Worm (Caenorhabditis elegans) whole organism, midembryonic: ENCODE results near the gene irld-66.

Experiments
- T22C8.4 ChIP-seq: fragments of 200-800 bp; sonication (Bioruptor generic); IDR thresholded peaks from 2 replicates; pipeline ENCODE4 v1.3.6; 2022; ENCODE audit warnings: missing genetic modification characterization, missing compliant biosample characterization
- cog-1 ChIP-seq: sonication (generic microtip); optimal IDR thresholded peaks from 2 replicates; lab custom pipeline; 2016; ENCODE audit warnings: missing genetic modification characterization, missing compliant biosample characterization
- flt-1 ChIP-seq: fragments of 200-800 bp; sonication (Bioruptor generic); IDR thresholded peaks from 2 replicates; pipeline ENCODE4 v1.3.6; 2022; ENCODE audit warnings: missing genetic modification characterization, missing compliant biosample characterization
- klf-2 ChIP-seq: fragments of 200-800 bp; sonication (Bioruptor generic); conservative IDR thresholded peaks from 2 replicates; pipeline ENCODE4 v1.3.6; 2022; ENCODE audit warnings: missing genetic modification reagents, missing genetic modification characterization, missing compliant biosample characterization
- med-1 ChIP-seq: sonication (generic microtip); optimal IDR thresholded peaks from 2 replicates; lab custom pipeline; 2017; ENCODE audit warnings: missing genetic modification characterization, mild to moderate bottlenecking, missing compliant biosample characterization, antibody characterized with exemption, missing genetic modification reagents; ENCODE audit not compliant: insufficient read depth
- ref-1 ChIP-seq: fragments of 200-800 bp; sonication (Bioruptor generic); conservative IDR thresholded peaks from 2 replicates; pipeline ENCODE4 v1.3.6; 2022; ENCODE audit warnings: missing genetic modification reagents, missing genetic modification characterization, missing compliant biosample characterization
- tab-1 ChIP-seq: fragments of 200-800 bp; sonication (Bioruptor generic); IDR thresholded peaks from 2 replicates; pipeline ENCODE4 v1.3.6; 2022; ENCODE audit warnings: missing genetic modification characterization, missing compliant biosample characterization
- ztf-23 ChIP-seq: fragments of 200-800 bp; sonication (Bioruptor generic); IDR thresholded peaks from 2 replicates; pipeline ENCODE4 v1.3.6; 2022; ENCODE audit warnings: missing genetic modification reagents, missing genetic modification characterization, missing compliant biosample characterization
- ztf-29 ChIP-seq: fragments of 200-800 bp; sonication (Bioruptor generic); IDR thresholded peaks from 2 replicates; pipeline ENCODE4 v1.3.6; 2022; ENCODE audit warnings: missing genetic modification reagents, missing genetic modification characterization, missing compliant biosample characterization

Gene irld-66

DNA sequence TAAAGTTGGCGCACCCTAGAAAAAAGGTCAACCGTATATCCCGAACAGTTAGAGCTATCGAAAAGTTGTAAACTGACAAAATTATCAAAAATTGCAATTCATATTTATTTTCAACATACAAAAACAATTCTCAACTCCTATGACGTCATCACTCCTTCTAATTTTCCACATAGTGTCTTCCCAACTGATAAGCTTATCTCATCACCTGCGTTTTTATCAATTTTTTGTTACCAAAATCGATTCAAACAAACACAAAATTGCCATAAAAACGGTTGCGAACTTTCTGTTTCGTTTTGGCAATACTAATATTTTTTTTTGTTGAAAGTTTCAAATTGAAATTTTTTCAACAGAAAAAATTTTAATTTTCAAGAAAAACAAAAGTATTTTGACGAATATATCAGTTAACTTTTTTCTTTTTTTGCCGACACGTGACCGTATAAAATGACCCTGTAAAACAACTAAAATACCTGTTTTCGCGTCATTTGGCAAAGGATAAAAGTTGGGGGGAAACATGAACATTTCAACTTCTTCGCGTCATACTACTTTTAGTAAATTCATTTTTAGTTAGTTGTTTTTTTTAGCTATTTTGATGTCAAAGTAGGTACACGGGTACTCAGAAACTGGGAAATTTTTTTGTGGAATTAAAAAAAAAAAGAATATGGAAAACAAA lies 35.0 kb upstream of the irld-66 start:
- TF ChIP-seq ztf-29 (GFP tag; lab: Robert Waterston, UW) (no peak), med-1 (GFP tag; lab: Kevin White, UChicago) (no peak), flt-1 (GFP tag; lab: Robert Waterston, UW) (no peak), ztf-23 (GFP tag; lab: Robert Waterston, UW) (no peak), T22C8.4 (GFP tag; lab: Robert Waterston, UW) (no peak), ref-1 (GFP tag; lab: Robert Waterston, UW) (no peak), tab-1 (GFP tag; lab: Robert Waterston, UW) (no peak), klf-2 (GFP tag; lab: Robert Waterston, UW) (no peak), cog-1 (tag; lab: Kevin White, UChicago) (no peak)

DNA sequence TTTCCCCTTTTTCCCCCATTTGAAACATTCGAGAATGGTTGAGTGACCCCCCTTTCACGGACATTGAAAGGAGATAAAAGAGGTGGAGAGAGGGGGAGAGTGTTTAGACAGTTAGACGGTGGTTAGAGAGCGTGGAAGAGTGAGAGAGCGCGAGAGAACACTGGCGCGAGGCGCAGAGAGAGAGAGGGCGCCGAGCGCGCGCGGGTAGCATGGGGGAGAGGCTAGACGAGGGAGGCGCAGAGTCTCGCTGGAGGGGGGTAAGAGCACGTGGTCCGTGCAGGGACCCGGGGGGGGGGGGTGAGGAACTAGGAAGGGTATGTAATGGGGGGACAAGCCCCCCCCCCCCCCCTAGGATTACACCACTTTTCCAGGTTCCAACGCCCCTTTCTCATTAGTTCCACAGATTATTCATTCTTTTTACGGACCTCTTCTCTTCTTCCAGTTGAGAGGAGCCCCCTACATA lies 33.3 kb upstream of the irld-66 start:
- TF ChIP-seq med-1 (GFP tag; lab: Kevin White, UChicago) (no peak), ztf-29 (GFP tag; lab: Robert Waterston, UW) (no peak), klf-2 (GFP tag; lab: Robert Waterston, UW) (no peak), flt-1 (GFP tag; lab: Robert Waterston, UW) (peak; percentile 79), ref-1 (GFP tag; lab: Robert Waterston, UW) (0 out of 2 replicates have a peak, but pooled peaks have one; percentile 11), tab-1 (GFP tag; lab: Robert Waterston, UW) (no peak), T22C8.4 (GFP tag; lab: Robert Waterston, UW) (no peak), ztf-23 (GFP tag; lab: Robert Waterston, UW) (peak; percentile 68; the same call in 1 of the 2 replicates), cog-1 (tag; lab: Kevin White, UChicago) (peak; percentile 67)

DNA sequence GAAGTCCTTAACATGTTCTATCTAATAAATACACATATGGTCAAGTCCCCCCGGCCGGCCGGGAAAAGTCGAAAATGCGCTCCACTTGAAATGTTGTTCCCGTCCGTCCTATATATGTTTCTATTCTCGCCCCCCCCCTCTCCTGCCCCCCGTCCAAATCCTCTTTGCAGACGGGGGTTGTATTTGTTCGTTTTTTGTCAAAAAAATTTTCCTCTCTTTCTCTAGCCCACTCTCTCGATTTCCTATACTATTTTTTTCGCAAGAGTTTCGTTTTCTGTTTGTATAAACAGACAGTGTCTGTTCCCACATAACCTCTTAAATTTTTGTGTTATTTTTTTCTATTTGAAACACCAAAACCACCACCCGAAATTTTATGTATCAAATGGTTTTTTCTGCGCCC lies 26.4 kb upstream of the irld-66 start:
- TF ChIP-seq ztf-23 (GFP tag; lab: Robert Waterston, UW) (no peak), med-1 (GFP tag; lab: Kevin White, UChicago) (no peak), ztf-29 (GFP tag; lab: Robert Waterston, UW) (no peak), tab-1 (GFP tag; lab: Robert Waterston, UW) (no peak), ref-1 (GFP tag; lab: Robert Waterston, UW) (no peak), klf-2 (GFP tag; lab: Robert Waterston, UW) (no peak), T22C8.4 (GFP tag; lab: Robert Waterston, UW) (no peak), flt-1 (GFP tag; lab: Robert Waterston, UW) (no peak), cog-1 (tag; lab: Kevin White, UChicago) (no peak)

DNA sequence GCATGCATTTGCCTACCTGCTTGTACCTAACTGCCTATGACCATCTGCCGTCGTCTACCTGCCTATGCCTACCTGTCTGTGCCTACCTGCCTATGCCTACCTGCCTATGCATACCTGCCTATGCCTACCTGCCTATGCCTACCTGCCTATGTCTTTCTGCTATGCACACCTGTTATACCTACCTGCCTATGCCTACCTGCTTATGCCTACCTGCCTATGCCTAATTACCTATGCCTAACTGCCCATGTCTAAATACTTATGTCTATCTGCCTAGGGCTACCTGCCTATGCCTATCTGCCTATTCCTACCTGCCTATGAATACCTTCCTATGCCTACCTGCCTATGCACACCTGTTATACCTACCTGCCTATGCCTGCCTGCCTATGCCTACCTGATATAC lies 25.7 kb upstream of the irld-66 start:
- TF ChIP-seq ztf-29 (GFP tag; lab: Robert Waterston, UW) (no peak), ztf-23 (GFP tag; lab: Robert Waterston, UW) (peak; percentile 64), flt-1 (GFP tag; lab: Robert Waterston, UW) (no peak)

DNA sequence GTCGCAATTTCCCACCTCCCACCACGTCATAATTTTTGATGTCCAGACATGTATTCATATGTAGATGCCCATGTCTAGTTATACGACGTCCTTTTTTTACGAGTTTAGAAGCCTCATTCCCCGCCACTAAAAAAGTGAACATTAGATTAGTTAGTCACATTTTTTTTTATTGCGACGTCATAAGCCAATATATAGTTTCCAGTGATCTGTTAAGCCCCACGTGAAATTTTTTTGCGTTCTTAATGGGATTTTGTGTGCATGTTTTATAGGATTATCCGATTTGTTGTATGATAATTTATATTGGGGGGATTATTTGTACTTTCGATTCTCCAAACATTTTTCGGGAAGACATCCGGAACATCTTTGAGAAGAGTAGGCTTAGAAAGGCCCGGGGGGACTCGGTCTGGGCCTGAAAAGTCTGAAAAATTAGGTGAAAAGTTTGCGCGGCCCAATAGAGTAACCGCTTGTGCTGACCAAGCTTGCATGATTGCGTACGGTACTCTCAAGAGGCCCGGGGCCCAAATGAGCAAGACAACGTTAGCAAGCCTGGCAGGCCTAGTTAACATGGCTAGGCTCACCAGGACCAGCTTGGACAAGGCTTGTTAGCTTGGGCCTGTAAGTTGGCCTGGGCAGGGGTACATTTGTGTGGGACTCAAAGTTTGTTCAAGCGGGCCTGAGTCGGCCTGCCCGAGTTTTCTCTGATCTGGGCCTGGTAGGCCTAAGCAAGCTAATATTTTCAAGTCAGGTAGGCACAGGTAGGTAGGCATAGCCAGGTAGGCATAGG lies 24.8 kb upstream of the irld-66 start:
- TF ChIP-seq ztf-29 (GFP tag; lab: Robert Waterston, UW) (no peak), T22C8.4 (GFP tag; lab: Robert Waterston, UW) (no peak), ztf-23 (GFP tag; lab: Robert Waterston, UW) (no peak), med-1 (GFP tag; lab: Kevin White, UChicago) (no peak)

DNA sequence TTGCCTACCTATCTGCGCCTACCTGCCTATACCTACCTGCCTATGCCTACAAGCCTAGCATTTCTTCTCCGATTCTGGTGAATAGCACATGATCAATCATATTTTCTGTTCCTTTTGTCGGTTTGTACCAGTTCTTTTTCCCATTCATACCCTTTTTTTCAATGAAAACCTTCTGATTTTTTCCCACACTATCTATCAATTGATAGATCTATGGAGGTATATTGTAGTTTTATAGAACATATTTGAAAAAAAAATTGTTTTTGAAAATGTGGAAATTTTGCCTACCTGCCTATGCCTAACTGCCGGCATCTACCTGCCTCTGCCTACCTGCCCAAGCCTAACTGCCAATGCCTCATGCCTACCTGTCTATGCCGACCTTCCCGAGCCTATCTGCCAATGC lies 23.0 kb upstream of the irld-66 start:
- no peak for TF ChIP-seq med-1 (GFP tag; lab: Kevin White, UChicago)
- TF ChIP-seq ztf-29 (GFP tag; lab: Robert Waterston, UW): no peak
- no peak for TF ChIP-seq ztf-23 (GFP tag; lab: Robert Waterston, UW)
- TF ChIP-seq klf-2 (GFP tag; lab: Robert Waterston, UW): no peak
- TF ChIP-seq tab-1 (GFP tag; lab: Robert Waterston, UW): no peak
- no peak for TF ChIP-seq cog-1 (tag; lab: Kevin White, UChicago)

DNA sequence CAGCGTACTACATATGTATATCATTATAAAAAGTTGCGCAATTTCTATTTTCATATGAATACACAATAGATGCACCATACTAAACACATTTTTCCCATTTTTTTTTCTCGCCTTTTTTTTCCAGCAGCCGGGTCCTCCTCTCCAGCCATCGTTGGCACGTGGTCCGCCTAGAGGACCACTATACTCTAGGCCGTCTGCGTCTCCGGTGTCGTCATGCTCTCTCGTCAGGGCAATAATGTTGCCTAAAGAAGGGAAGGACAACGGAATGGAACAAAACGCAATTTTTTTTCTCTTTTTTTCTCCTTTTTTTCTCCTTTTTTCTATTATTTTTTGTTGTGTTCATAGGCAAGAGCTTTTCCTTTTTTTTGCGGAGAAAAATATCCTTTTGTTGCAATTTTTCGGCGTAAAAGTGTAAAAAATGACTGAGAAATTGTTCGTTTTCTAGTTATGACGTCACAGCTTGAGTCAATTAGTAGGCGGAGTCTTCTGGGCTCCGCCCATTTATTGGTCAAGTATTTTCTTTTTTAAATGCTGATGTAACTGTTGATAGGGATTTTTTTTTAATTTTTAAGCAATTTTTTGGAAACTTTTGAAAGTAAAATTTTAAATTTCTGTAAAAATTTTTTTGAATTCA lies 22.0 kb upstream of the irld-66 start:
- TF ChIP-seq tab-1 (GFP tag; lab: Robert Waterston, UW) (no peak), ztf-29 (GFP tag; lab: Robert Waterston, UW) (no peak)

DNA sequence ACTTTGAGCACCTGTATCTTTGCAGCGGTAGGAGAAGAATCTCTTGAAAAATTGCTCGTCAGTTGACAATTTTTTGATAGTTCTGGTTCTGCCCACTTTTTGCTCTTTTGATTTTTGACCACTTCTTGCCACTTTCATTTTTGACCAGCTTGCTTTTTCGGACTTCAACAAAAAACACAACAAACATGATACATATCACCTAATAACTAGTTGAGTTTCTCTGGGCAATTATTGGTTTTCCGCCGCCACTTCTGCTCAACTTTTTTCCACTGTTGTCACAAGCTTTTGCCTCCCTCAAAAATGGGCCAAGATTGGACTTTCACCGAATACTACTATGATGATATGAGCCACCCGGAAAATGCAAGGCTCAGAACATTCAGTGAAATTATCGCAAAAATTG lies 17.7 kb upstream of the irld-66 start, which contains the start of gene srw-60:
Gene srw-60 (plus strand): TSS at position 301 of the 400 bp plus-strand sequence.
- TF ChIP-seq ztf-23 (GFP tag; lab: Robert Waterston, UW): no peak
- TF ChIP-seq T22C8.4 (GFP tag; lab: Robert Waterston, UW): no peak
- TF ChIP-seq ref-1 (GFP tag; lab: Robert Waterston, UW): no peak
- no peak for TF ChIP-seq tab-1 (GFP tag; lab: Robert Waterston, UW)

DNA sequence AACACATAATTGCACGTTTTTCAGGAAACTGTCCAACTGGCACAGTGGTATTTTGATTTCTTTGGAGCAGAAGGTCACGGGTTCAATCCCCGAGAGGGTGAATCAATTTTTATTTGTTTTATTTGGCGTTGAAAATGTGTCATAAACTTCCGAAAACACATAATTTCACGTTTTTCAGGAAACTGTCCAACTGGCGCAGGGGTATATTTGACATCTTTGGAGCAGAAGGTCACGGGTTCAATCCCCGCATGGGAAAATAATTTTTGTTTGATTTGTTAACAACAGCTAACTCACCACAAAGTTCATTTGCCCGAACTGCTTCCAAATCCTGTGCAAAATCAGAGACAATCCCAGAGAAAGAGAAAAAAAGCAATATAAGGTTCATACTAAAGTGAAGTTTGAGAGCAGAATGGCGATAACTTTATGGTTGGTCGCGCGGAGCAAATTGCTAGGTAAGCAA lies 15.0 kb upstream of the irld-66 start, which contains the start of gene irld-48:
Gene irld-48 (plus strand): TSS at position 410 of the 460 bp plus-strand sequence.
- TF ChIP-seq tab-1 (GFP tag; lab: Robert Waterston, UW): no peak
- no peak for TF ChIP-seq T22C8.4 (GFP tag; lab: Robert Waterston, UW)
- no peak for TF ChIP-seq ref-1 (GFP tag; lab: Robert Waterston, UW)
- no peak for TF ChIP-seq ztf-23 (GFP tag; lab: Robert Waterston, UW)
